Worm (Caenorhabditis elegans): ENCODE data around the gene lin-1.

The lin-1 gene

ce11 chrIV:2242349-2243088, 57.6 kb downstream of the lin-1 start, which contains the start of the genes M70.3 and M70.2:
TSS of gene M70.3 (minus strand) at chrIV:2242449.
TSS of gene M70.2 (plus strand) at chrIV:2243038.
- TF ChIP-seq K09A11.1 (tag; optimal IDR thresholded peaks at IDR 0.05; ENCODE audit: insufficient read depth) (no peak), ttx-3 (tag; optimal IDR thresholded peaks at IDR 0.05) (no peak), ceh-19 (GFP tag; optimal IDR thresholded peaks at IDR 0.05) (no peak), lin-11 (tag; optimal IDR thresholded peaks at IDR 0.05) (no peak), sdc-2 (tag; optimal IDR thresholded peaks at IDR 0.05) (no peak), rnt-1 (tag; optimal IDR thresholded peaks at IDR 0.05) (no peak), sox-4 (tag; optimal IDR thresholded peaks at IDR 0.05) (no peak), ceh-22 (tag; optimal IDR thresholded peaks at IDR 0.05) (no peak), ceh-14 (tag; optimal IDR thresholded peaks at IDR 0.05) (no peak), elt-4 (tag; optimal IDR thresholded peaks at IDR 0.05) (no peak), unc-86 (tag; optimal IDR thresholded peaks at IDR 0.05) (no peak), fax-1 (tag; optimal IDR thresholded peaks at IDR 0.05) (no peak), hlh-15 (tag; optimal IDR thresholded peaks at IDR 0.05) (no peak), unc-3 (GFP tag; conservative IDR thresholded peaks at IDR 0.05) (no peak), unc-3 (tag; optimal IDR thresholded peaks at IDR 0.05) (no peak), mec-3 (tag; optimal IDR thresholded peaks at IDR 0.05; ENCODE audit: borderline replicate concordance) (no peak), pros-1 (tag; optimal IDR thresholded peaks at IDR 0.05) (no peak), sox-2 (GFP tag; IDR thresholded peaks at IDR 0.05) (no peak), T23F11.4 (GFP tag; optimal IDR thresholded peaks at IDR 0.05) (no peak), ceh-31 (tag; optimal IDR thresholded peaks at IDR 0.05) (no peak), C08G9.2 (tag; optimal IDR thresholded peaks at IDR 0.05) (no peak)

ce11 chrIV:2236654-2237613, 63.2 kb downstream of the lin-1 start:
- TF ChIP-seq ceh-14 (tag; optimal IDR thresholded peaks at IDR 0.05) (no peak), elt-4 (tag; optimal IDR thresholded peaks at IDR 0.05) (peak; percentile 6), ceh-34 (tag; optimal IDR thresholded peaks at IDR 0.05) (no peak), ttx-3 (tag; optimal IDR thresholded peaks at IDR 0.05) (no peak), pax-1 (tag; optimal IDR thresholded peaks at IDR 0.05) (no peak), sdc-2 (tag; optimal IDR thresholded peaks at IDR 0.05) (no peak), hlh-8 (tag; optimal IDR thresholded peaks at IDR 0.05) (no peak), nfya-1 (tag; optimal IDR thresholded peaks at IDR 0.05) (no peak), Y22D7AL.16 (tag; optimal IDR thresholded peaks at IDR 0.05) (no peak), unc-42 (tag; optimal IDR thresholded peaks at IDR 0.05) (no peak), ceh-48 (tag; optimal IDR thresholded peaks at IDR 0.05) (peak; percentile 50), sox-2 (GFP tag; IDR thresholded peaks at IDR 0.05) (no peak), pat-9 (tag; optimal IDR thresholded peaks at IDR 0.05) (no peak), pqm-1 (tag; optimal IDR thresholded peaks at IDR 0.05) (no peak)

- TF ChIP-seq dve-1 (tag; optimal IDR thresholded peaks at IDR 0.05) (no peak), sox-2 (GFP tag; IDR thresholded peaks at IDR 0.05) (no peak), che-1 (tag; optimal IDR thresholded peaks at IDR 0.05) (no peak), nhr-11 (tag; optimal IDR thresholded peaks at IDR 0.05) (no peak), unc-86 (tag; optimal IDR thresholded peaks at IDR 0.05) (no peak), ceh-48 (tag; optimal IDR thresholded peaks at IDR 0.05) (peak; percentile 88), ahr-1 (tag; optimal IDR thresholded peaks at IDR 0.05) (no peak), madf-2 (tag; optimal IDR thresholded peaks at IDR 0.05) (no peak)
Measured at ce11 chrIV:2235983-2236382, 64.1 kb downstream of the lin-1 start.

Measured in whole organism, late embryonic.